Worm (Caenorhabditis elegans): Measurements from ENCODE around the gene K12H6.2.

- no peak for TF ChIP-seq him-1 (tag; optimal IDR thresholded peaks at IDR 0.05)
- no peak for TF ChIP-seq W03F9.2 (tag; optimal IDR thresholded peaks at IDR 0.05)
Measured at ce11 chrII:2801764-2802163, 13.6 kb downstream of the K12H6.2 start.
